Worm (Caenorhabditis elegans): Measurements from ENCODE around the gene C17G10.1.

The C17G10.1 gene

DNA sequence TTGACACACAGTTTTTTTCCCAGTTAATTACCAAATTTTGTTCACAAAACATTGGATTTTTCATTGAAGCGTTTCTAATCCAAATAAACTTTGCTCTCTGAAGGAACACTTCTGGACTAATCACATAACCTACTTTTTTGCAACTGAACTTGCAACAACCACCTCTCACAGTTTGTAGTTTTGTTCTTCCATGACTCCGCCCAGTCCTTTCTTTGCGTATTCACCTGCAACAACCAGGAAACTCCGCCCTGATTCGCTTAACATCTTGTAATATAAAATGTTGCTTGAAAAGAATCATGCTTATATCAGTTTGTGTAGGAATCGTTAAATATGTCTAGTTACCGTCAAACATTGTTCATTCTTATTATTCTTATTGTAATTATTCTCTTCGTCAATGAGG, 39.9 kb upstream of the C17G10.1 start, which contains the start of gene ins-11:
ins-11 (plus strand) TSS at position 301 of the 400 bp plus-strand sequence.
- no peak for TF ChIP-seq tra-4 (tag; optimal IDR thresholded peaks at IDR 0.05)
- no peak for TF ChIP-seq hmg-4 (GFP tag; optimal IDR thresholded peaks at IDR 0.05)
- TF ChIP-seq ama-1 (optimal IDR thresholded peaks at IDR 0.05) = no peak
- no peak for TF ChIP-seq B0310.2 (tag; optimal IDR thresholded peaks at IDR 0.05)
- no peak for TF ChIP-seq hnd-1 (tag; optimal IDR thresholded peaks at IDR 0.05)
- no peak for TF ChIP-seq ceh-13 (GFP tag; optimal IDR thresholded peaks at IDR 0.05)
- no peak for TF ChIP-seq tbx-11 (GFP tag; IDR thresholded peaks at IDR 0.05)
- no peak for TF ChIP-seq pes-1 (GFP tag; IDR thresholded peaks at IDR 0.05)
- TF ChIP-seq tbx-37 (GFP tag; conservative IDR thresholded peaks at IDR 0.05) = no peak
- no peak for TF ChIP-seq ceh-36 (tag; optimal IDR thresholded peaks at IDR 0.05)
- TF ChIP-seq flt-1 (GFP tag; IDR thresholded peaks at IDR 0.05) = no peak
- no peak for TF ChIP-seq sea-1 (GFP tag; conservative IDR thresholded peaks at IDR 0.05)

DNA sequence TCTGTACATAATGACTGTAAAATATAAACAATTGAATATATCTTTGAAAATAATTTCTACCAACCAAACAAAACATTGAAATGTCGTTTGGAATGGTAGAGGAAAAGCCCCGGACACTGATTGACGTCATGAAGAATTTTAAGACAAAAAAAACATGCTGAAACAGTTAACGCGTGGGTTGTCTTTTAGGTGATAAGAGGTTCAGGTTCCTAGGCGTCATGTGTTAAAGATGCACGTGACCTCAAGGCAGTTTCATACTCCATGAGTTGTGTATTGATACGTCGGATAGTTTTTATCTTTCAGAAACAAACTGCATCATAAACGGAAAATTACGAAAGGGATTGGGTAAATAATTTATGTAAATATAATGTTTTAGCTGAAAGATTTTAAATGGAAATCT, 39.2 kb upstream of the C17G10.1 start:
- TF ChIP-seq pes-1 (GFP tag; IDR thresholded peaks at IDR 0.05) = no peak
- no peak for TF ChIP-seq ceh-36 (tag; optimal IDR thresholded peaks at IDR 0.05)
- no peak for TF ChIP-seq ets-7 (tag; optimal IDR thresholded peaks at IDR 0.05)
- no peak for TF ChIP-seq scrt-1 (GFP tag; IDR thresholded peaks at IDR 0.05)
- TF ChIP-seq tbx-11 (GFP tag; IDR thresholded peaks at IDR 0.05) = no peak
- TF ChIP-seq flt-1 (GFP tag; IDR thresholded peaks at IDR 0.05) = no peak
- no peak for TF ChIP-seq hmg-4 (GFP tag; optimal IDR thresholded peaks at IDR 0.05)
- no peak for TF ChIP-seq hnd-1 (tag; optimal IDR thresholded peaks at IDR 0.05)
- no peak for TF ChIP-seq F13C5.2 (tag; optimal IDR thresholded peaks at IDR 0.05)
- no peak for TF ChIP-seq tra-4 (tag; optimal IDR thresholded peaks at IDR 0.05)

- TF ChIP-seq hmbx-1 (tag; optimal IDR thresholded peaks at IDR 0.05) (no peak), ets-7 (tag; optimal IDR thresholded peaks at IDR 0.05) (no peak), flt-1 (GFP tag; IDR thresholded peaks at IDR 0.05) (no peak), aly-1 (tag; optimal IDR thresholded peaks at IDR 0.05) (no peak)
These were observed 35.0 kb upstream of the C17G10.1 start, which contains the start of gene C17C3.3 for ce11 chrII:5561392-5561791. Gene C17C3.3, plus strand, starts transcription at chrII:5561737.

DNA sequence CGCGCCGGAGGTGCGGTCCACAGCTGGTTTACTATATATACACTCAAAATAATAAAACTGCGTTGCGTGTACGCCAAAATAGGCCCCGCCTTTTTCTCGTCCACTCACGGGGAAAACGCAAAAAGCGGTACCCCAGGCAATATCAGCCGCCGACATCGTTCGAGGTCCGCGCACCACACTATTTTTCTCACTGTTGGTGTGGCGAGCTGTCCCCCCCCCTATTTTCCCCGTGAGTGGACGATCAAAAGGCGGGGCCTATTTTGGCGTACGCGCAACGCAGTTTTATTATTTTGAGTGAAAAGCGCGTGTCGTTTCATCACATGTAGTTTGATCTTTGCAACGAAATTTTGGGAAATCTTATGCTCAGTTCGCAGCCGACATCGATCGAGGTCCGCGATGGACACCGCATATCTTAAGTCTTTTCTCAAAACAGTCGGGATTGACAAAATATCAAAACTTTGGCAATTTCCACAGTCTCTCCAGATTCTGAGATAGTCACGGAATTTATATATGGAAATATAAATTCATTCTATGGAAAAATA, 31.2 kb upstream of the C17G10.1 start:
- no peak for TF ChIP-seq hmbx-1 (tag; optimal IDR thresholded peaks at IDR 0.05)
- no peak for TF ChIP-seq aly-1 (tag; optimal IDR thresholded peaks at IDR 0.05)
- TF ChIP-seq sea-1 (GFP tag; conservative IDR thresholded peaks at IDR 0.05) = 0 out of 2 replicates have a peak, but pooled peaks have one; percentile 23
- TF ChIP-seq ets-7 (tag; optimal IDR thresholded peaks at IDR 0.05) = no peak

DNA sequence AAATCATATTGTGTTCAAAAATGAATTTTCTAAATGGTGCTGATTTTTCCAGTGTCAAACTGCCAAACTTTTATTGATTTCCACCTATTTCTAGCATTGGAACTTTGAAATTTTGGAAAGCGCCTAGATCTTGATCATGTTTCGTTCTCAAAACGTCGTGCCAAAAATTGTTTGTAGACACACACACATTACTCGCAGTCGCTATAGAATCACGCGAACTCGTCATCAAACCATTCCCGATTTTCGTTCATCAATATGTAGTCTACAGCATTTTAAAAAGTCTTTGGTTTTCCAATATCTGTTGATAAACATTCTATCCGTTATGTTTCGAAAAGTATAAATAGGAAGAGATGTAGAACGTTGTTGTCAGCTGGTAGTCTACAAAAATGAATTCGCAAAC, 26.1 kb upstream of the C17G10.1 start, which contains the start of the genes C17C3.1 and C17C3.15:
C17C3.1 (plus strand) TSS at position 301 of the 400 bp plus-strand sequence.
C17C3.15 (plus strand) TSS at position 383 of the 400 bp plus-strand sequence.
- TF ChIP-seq tbx-11 (GFP tag; IDR thresholded peaks at IDR 0.05) (no peak), ceh-36 (tag; optimal IDR thresholded peaks at IDR 0.05) (no peak), ets-7 (tag; optimal IDR thresholded peaks at IDR 0.05) (no peak), ama-1 (optimal IDR thresholded peaks at IDR 0.05) (no peak), aly-1 (tag; optimal IDR thresholded peaks at IDR 0.05) (no peak), scrt-1 (GFP tag; IDR thresholded peaks at IDR 0.05) (no peak), tra-4 (tag; optimal IDR thresholded peaks at IDR 0.05) (no peak), F13C5.2 (tag; optimal IDR thresholded peaks at IDR 0.05) (no peak), pes-1 (GFP tag; IDR thresholded peaks at IDR 0.05) (no peak), hmbx-1 (tag; optimal IDR thresholded peaks at IDR 0.05) (no peak), B0310.2 (tag; optimal IDR thresholded peaks at IDR 0.05) (no peak), sea-1 (GFP tag; conservative IDR thresholded peaks at IDR 0.05) (no peak), tbx-37 (GFP tag; conservative IDR thresholded peaks at IDR 0.05) (no peak), hmg-4 (GFP tag; optimal IDR thresholded peaks at IDR 0.05) (no peak), hnd-1 (tag; optimal IDR thresholded peaks at IDR 0.05) (no peak), ceh-13 (GFP tag; optimal IDR thresholded peaks at IDR 0.05) (no peak), flt-1 (GFP tag; IDR thresholded peaks at IDR 0.05) (no peak)

ce11 chrII:5572082-5572746, 24.1 kb upstream of the C17G10.1 start:
- TF ChIP-seq B0310.2 (tag; optimal IDR thresholded peaks at IDR 0.05) (no peak), sea-1 (GFP tag; conservative IDR thresholded peaks at IDR 0.05) (no peak), aly-1 (tag; optimal IDR thresholded peaks at IDR 0.05) (no peak), tbx-37 (GFP tag; conservative IDR thresholded peaks at IDR 0.05) (no peak), pes-1 (GFP tag; IDR thresholded peaks at IDR 0.05) (no peak), tra-4 (tag; optimal IDR thresholded peaks at IDR 0.05) (no peak), scrt-1 (GFP tag; IDR thresholded peaks at IDR 0.05) (no peak), flt-1 (GFP tag; IDR thresholded peaks at IDR 0.05) (no peak), ama-1 (optimal IDR thresholded peaks at IDR 0.05) (no peak), hmg-4 (GFP tag; optimal IDR thresholded peaks at IDR 0.05) (no peak), ets-7 (tag; optimal IDR thresholded peaks at IDR 0.05) (no peak), ceh-36 (tag; optimal IDR thresholded peaks at IDR 0.05) (no peak), hnd-1 (tag; optimal IDR thresholded peaks at IDR 0.05) (no peak), hmbx-1 (tag; optimal IDR thresholded peaks at IDR 0.05) (no peak), ceh-13 (GFP tag; optimal IDR thresholded peaks at IDR 0.05) (no peak), F13C5.2 (tag; optimal IDR thresholded peaks at IDR 0.05) (no peak), tbx-11 (GFP tag; IDR thresholded peaks at IDR 0.05) (no peak)

ce11 chrII:5574925-5575324, 21.4 kb upstream of the C17G10.1 start:
- TF ChIP-seq ceh-13 (GFP tag; optimal IDR thresholded peaks at IDR 0.05) = no peak
- TF ChIP-seq hmg-4 (GFP tag; optimal IDR thresholded peaks at IDR 0.05) = no peak
- no peak for TF ChIP-seq ama-1 (optimal IDR thresholded peaks at IDR 0.05)
- no peak for TF ChIP-seq scrt-1 (GFP tag; IDR thresholded peaks at IDR 0.05)
- no peak for TF ChIP-seq tra-4 (tag; optimal IDR thresholded peaks at IDR 0.05)
- no peak for TF ChIP-seq tbx-11 (GFP tag; IDR thresholded peaks at IDR 0.05)
- no peak for TF ChIP-seq aly-1 (tag; optimal IDR thresholded peaks at IDR 0.05)
- TF ChIP-seq F13C5.2 (tag; optimal IDR thresholded peaks at IDR 0.05) = no peak
- no peak for TF ChIP-seq ets-7 (tag; optimal IDR thresholded peaks at IDR 0.05)
- TF ChIP-seq ceh-36 (tag; optimal IDR thresholded peaks at IDR 0.05) = no peak
- TF ChIP-seq sea-1 (GFP tag; conservative IDR thresholded peaks at IDR 0.05) = no peak
- no peak for TF ChIP-seq hnd-1 (tag; optimal IDR thresholded peaks at IDR 0.05)

All from whole organism, early embryonic.